Worm (Caenorhabditis elegans) whole organism, early embryonic: ENCODE results near the gene slc-25A26.

Source experiments
- B0310.2 ChIP-seq: sonication (generic microtip); optimal IDR thresholded peaks from 2 replicates; lab custom pipeline; 2016; ENCODE audit warnings: mild to moderate bottlenecking, missing genetic modification characterization, missing compliant biosample characterization
- ama-1 ChIP-seq: fragments of 150-350 bp; optimal IDR thresholded peaks from 2 replicates; lab custom pipeline; 2014
- ceh-36 ChIP-seq: sonication (generic microtip); optimal IDR thresholded peaks from 2 replicates; lab custom pipeline; 2016; ENCODE audit warnings: missing genetic modification characterization, inconsistent platforms, missing compliant biosample characterization
- flt-1 ChIP-seq: fragments of 200-800 bp; sonication (Bioruptor generic); IDR thresholded peaks from 2 replicates; pipeline ENCODE4 v1.3.6; 2022; ENCODE audit warnings: missing genetic modification characterization, missing compliant biosample characterization
- hmg-4 ChIP-seq: fragments of 200-800 bp; sonication (Bioruptor generic); optimal IDR thresholded peaks from 2 replicates; lab custom pipeline; 2018; ENCODE audit warnings: mild to moderate bottlenecking, missing genetic modification characterization, missing compliant biosample characterization
- hnd-1 ChIP-seq: sonication (generic microtip); optimal IDR thresholded peaks from 2 replicates; lab custom pipeline; 2016; ENCODE audit warnings: missing genetic modification characterization, missing compliant biosample characterization
- pes-1 ChIP-seq: fragments of 200-800 bp; sonication (Bioruptor generic); IDR thresholded peaks from 2 replicates; pipeline ENCODE4 v1.3.6; 2022; ENCODE audit warnings: missing genetic modification reagents, missing genetic modification characterization, missing compliant biosample characterization
- scrt-1 ChIP-seq: fragments of 200-800 bp; sonication (Bioruptor generic); IDR thresholded peaks from 2 replicates; pipeline ENCODE4 v1.3.6; 2022; ENCODE audit warnings: missing genetic modification characterization, missing compliant biosample characterization
- sea-1 ChIP-seq: fragments of 200-800 bp; sonication (Bioruptor generic); conservative IDR thresholded peaks from 2 replicates; pipeline ENCODE4 v1.3.6; 2022; ENCODE audit warnings: missing genetic modification characterization, missing compliant biosample characterization
- tbx-11 ChIP-seq: fragments of 200-800 bp; sonication (Bioruptor generic); IDR thresholded peaks from 2 replicates; pipeline ENCODE4 v1.3.6; 2022; ENCODE audit warnings: missing genetic modification characterization, missing compliant biosample characterization
- tbx-37 ChIP-seq: fragments of 200-800 bp; sonication (Bioruptor generic); conservative IDR thresholded peaks from 2 replicates; pipeline ENCODE4 v1.3.6; 2022; ENCODE audit warnings: missing genetic modification reagents, missing genetic modification characterization, missing compliant biosample characterization
- tra-4 ChIP-seq: sonication (generic microtip); optimal IDR thresholded peaks from 2 replicates; lab custom pipeline; 2017; ENCODE audit warnings: missing genetic modification characterization, missing compliant biosample characterization

DNA sequence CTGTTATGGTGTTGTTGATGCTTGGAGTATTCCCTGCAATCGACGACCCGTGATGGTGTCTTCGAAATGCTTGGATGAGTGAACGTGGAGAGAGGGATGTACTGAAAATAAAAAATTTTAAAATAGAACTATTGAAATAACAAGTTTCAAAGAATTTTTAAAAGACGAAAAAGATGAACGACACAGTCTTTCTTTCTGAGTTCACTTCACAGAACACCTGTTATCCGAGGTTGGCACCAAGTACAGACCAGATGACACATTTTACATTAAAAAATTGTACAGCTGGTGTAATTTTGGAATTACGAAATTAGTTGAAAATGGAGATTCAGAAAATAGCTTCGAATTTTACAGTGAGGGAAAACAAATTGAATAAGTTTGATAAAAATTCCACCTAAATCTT, 11.5 kb upstream of the slc-25A26 start, which contains the start of gene rap-1:
- TF ChIP-seq ama-1 (lab: Kevin White, UChicago): no peak
- no peak for TF ChIP-seq flt-1 (GFP tag; lab: Robert Waterston, UW)
- TF ChIP-seq hmg-4: no peak
- no peak for TF ChIP-seq hnd-1 (tag; lab: Kevin White, UChicago)
- no peak for TF ChIP-seq scrt-1 (GFP tag; lab: Robert Waterston, UW)
- no peak for TF ChIP-seq tbx-37 (GFP tag; lab: Robert Waterston, UW)
- no peak for TF ChIP-seq tbx-11 (GFP tag; lab: Robert Waterston, UW)
- TF ChIP-seq pes-1 (GFP tag; lab: Robert Waterston, UW): no peak
- no peak for TF ChIP-seq tra-4 (tag; lab: Kevin White, UChicago)
- TF ChIP-seq ceh-36: no peak
- no peak for TF ChIP-seq B0310.2 (tag; lab: Kevin White, UChicago)
- no peak for TF ChIP-seq sea-1 (GFP tag; lab: Robert Waterston, UW)
